Worm (Caenorhabditis elegans): ENCODE measurements around the gene srt-17.

Gene srt-17

DNA sequence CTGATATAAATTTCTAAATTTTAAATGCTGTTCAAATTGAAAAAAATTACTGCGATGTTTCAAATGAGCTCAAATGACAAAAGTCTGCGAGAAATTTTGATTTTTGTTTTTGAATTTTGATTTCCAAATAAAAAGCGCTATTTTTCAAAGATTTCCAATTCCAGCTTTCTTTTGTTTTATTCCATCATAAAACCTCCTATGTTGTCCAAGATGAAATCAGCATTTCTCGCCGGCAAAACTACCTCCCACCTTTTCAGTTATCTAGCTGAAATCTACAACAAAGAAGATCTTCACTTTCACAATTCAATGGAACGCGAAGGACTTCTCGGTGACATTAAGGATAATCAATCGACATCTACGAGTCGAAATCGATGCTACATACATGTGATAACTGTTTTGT lies 45.8 kb downstream of the srt-17 start, which contains the start of gene K06H6.4:
Gene K06H6.4 (plus strand): TSS at position 301 of the 400 bp plus-strand sequence.
- TF ChIP-seq madf-8 (GFP tag; conservative IDR thresholded peaks at IDR 0.05), result no peak
- no peak for TF ChIP-seq F55B11.4 (tag; optimal IDR thresholded peaks at IDR 0.05; ENCODE audit: borderline replicate concordance, insufficient read depth)
- TF ChIP-seq D2030.7 (GFP tag; IDR thresholded peaks at IDR 0.05), result no peak
- no peak for TF ChIP-seq ztf-18 (tag; optimal IDR thresholded peaks at IDR 0.05)
- TF ChIP-seq ceh-100 (GFP tag; IDR thresholded peaks at IDR 0.05), result no peak
- no peak for TF ChIP-seq F57C9.4 (tag; optimal IDR thresholded peaks at IDR 0.05)
- no peak for TF ChIP-seq hlh-12 (tag; optimal IDR thresholded peaks at IDR 0.05)
- no peak for TF ChIP-seq xnd-1 (tag; optimal IDR thresholded peaks at IDR 0.05)
- no peak for TF ChIP-seq him-1 (tag; optimal IDR thresholded peaks at IDR 0.05)
- TF ChIP-seq rpc-1 (optimal IDR thresholded peaks at IDR 0.05), result no peak
- no peak for TF ChIP-seq rpc-1 (tag; optimal IDR thresholded peaks at IDR 0.05)
- no peak for TF ChIP-seq cebp-1 (GFP tag; IDR thresholded peaks at IDR 0.05)
- TF ChIP-seq cebp-1 (tag; optimal IDR thresholded peaks at IDR 0.05), result no peak
- no peak for TF ChIP-seq atf-7 (tag; optimal IDR thresholded peaks at IDR 0.05)
- TF ChIP-seq ztf-3 (GFP tag; optimal IDR thresholded peaks at IDR 0.05), result no peak
- no peak for TF ChIP-seq tlf-1 (GFP tag; optimal IDR thresholded peaks at IDR 0.05)
- TF ChIP-seq zfh-2 (GFP tag; conservative IDR thresholded peaks at IDR 0.05), result no peak
- no peak for TF ChIP-seq F39B2.1 (GFP tag; IDR thresholded peaks at IDR 0.05)
- TF ChIP-seq B0261.1 (tag; optimal IDR thresholded peaks at IDR 0.05), result no peak
- TF ChIP-seq lsy-27 (tag; optimal IDR thresholded peaks at IDR 0.05; ENCODE audit: borderline replicate concordance, insufficient read depth), result no peak
- TF ChIP-seq ets-4 (GFP tag; optimal IDR thresholded peaks at IDR 0.05), result no peak

DNA sequence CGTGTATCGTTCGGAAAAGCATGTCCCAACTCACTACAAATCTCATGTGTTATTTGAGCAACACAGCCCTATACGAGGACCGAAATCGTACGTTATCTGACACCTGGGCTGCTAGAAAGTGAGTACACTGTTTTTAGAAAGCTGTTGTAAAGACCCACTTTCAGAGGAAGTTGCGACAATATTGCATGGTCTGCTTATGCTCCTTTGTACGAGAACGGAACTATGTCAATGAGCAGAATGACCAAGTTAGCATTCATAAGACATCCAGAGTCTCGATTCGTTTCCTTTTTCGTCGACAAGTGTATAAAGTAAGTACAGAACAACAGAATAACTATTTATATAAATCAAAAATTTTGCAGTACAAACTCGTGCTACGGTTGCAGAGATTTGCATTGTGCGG lies 47.9 kb downstream of the srt-17 start:
- no peak for TF ChIP-seq madf-10 (tag; optimal IDR thresholded peaks at IDR 0.05)

DNA sequence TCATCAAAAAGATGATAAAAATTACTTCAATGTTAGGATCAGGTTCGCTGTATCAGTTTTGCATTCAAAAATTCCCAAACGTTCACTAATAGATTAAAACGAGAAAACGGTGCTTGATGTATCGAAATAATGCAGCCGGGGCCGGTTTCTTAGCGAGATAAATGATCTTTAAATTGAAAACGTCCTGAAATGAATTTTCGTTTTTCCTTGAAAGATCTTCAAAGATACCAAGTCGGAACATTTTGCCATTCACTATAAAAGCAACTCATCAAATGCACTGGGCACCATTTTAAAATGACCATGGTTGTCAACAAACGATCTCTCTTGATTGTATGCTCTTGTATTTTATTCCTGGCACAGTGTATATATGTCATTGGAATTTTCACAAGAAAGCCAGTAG lies 48.8 kb downstream of the srt-17 start, which contains the start of gene K06H6.5:
Gene K06H6.5 (plus strand): TSS at position 301 of the 400 bp plus-strand sequence.
- TF ChIP-seq repo-1 (tag; optimal IDR thresholded peaks at IDR 0.05), result no peak
- TF ChIP-seq tlf-1 (GFP tag; optimal IDR thresholded peaks at IDR 0.05), result no peak
- no peak for TF ChIP-seq C17E4.6 (GFP tag; IDR thresholded peaks at IDR 0.05)
- TF ChIP-seq aptf-3 (GFP tag; IDR thresholded peaks at IDR 0.05), result no peak
- no peak for TF ChIP-seq nhr-90 (tag; optimal IDR thresholded peaks at IDR 0.05)
- no peak for TF ChIP-seq snpc-1.3 (tag; optimal IDR thresholded peaks at IDR 0.05; ENCODE audit: insufficient read depth)

DNA sequence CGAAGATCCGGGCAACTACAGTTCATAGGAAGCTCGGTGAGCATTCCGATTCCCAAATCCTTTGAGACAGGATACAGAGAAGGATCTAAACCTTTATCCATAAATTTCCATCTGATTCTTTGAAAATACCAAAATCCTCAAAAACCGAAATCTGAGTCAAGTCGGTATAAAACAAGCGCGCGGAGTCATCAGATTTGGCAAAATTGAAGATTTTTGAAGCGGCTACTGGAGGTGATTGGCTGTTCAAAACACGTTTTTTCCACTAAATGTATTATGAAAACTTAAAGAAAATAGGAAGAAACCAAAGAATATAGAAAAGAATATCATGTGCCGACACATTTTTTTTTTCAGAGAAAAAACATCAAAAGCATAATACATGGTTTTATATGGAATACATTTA lies 50.2 kb downstream of the srt-17 start, which contains the start of gene C14C6.13:
Gene C14C6.13 (minus strand): TSS at position 101 of the 400 bp plus-strand sequence.
- TF ChIP-seq nfya-2 (GFP tag; IDR thresholded peaks at IDR 0.05) (no peak), ekl-4 (GFP tag; IDR thresholded peaks at IDR 0.05) (no peak), ztf-18 (tag; optimal IDR thresholded peaks at IDR 0.05) (no peak), mel-28 (tag; optimal IDR thresholded peaks at IDR 0.05; ENCODE audit: borderline replicate concordance) (no peak), pha-4 (tag; optimal IDR thresholded peaks at IDR 0.05) (no peak), bed-2 (GFP tag; IDR thresholded peaks at IDR 0.05) (no peak), B0336.3 (GFP tag; IDR thresholded peaks at IDR 0.05) (no peak), Y95B8A.8 (GFP tag; IDR thresholded peaks at IDR 0.05) (no peak), snpc-4 (GFP tag; optimal IDR thresholded peaks at IDR 0.05) (no peak), snpc-4 (tag; optimal IDR thresholded peaks at IDR 0.05) (no peak), egl-18 (GFP tag; IDR thresholded peaks at IDR 0.05) (no peak), rpc-1 (optimal IDR thresholded peaks at IDR 0.05) (no peak), rpc-1 (tag; optimal IDR thresholded peaks at IDR 0.05) (no peak), repo-1 (tag; optimal IDR thresholded peaks at IDR 0.05) (no peak), sea-2 (GFP tag; IDR thresholded peaks at IDR 0.05) (no peak), F22D6.2 (tag; optimal IDR thresholded peaks at IDR 0.05) (no peak), mcd-1 (GFP tag; IDR thresholded peaks at IDR 0.05) (no peak), Y56A3A.18 (GFP tag; IDR thresholded peaks at IDR 0.05) (no peak), ceh-79 (tag; optimal IDR thresholded peaks at IDR 0.05) (no peak), ZK185.1 (tag; optimal IDR thresholded peaks at IDR 0.05; ENCODE audit: poor library complexity, severe bottlenecking) (no peak), hlh-26 (GFP tag; conservative IDR thresholded peaks at IDR 0.05) (no peak)
